Worm (Caenorhabditis elegans): ENCODE results near the gene F59B10.4.

- TF ChIP-seq fkh-10 (GFP tag; optimal IDR thresholded peaks at IDR 0.05) = no peak
- TF ChIP-seq tbx-2 (tag; optimal IDR thresholded peaks at IDR 0.05) = no peak
- TF ChIP-seq ceh-9 (tag; optimal IDR thresholded peaks at IDR 0.05) = no peak
- no peak for TF ChIP-seq snpc-4 (tag; optimal IDR thresholded peaks at IDR 0.05)
- peak; percentile 25 for TF ChIP-seq elt-2 (tag; optimal IDR thresholded peaks at IDR 0.05)
- TF ChIP-seq nhr-23 (tag; optimal IDR thresholded peaks at IDR 0.05) = no peak
- TF ChIP-seq ama-1 (optimal IDR thresholded peaks at IDR 0.05) = peak; percentile 85
- no peak for TF ChIP-seq ceh-82 (tag; optimal IDR thresholded peaks at IDR 0.05)
- no peak for TF ChIP-seq fos-1 (tag; optimal IDR thresholded peaks at IDR 0.05)
- no peak for TF ChIP-seq elt-3 (tag; optimal IDR thresholded peaks at IDR 0.05)
- no peak for TF ChIP-seq ZK546.5 (tag; optimal IDR thresholded peaks at IDR 0.05)
- no peak for TF ChIP-seq skn-1 (tag; optimal IDR thresholded peaks at IDR 0.05)
Measured at ce11 chrII:10547803-10548693, 29.1 kb upstream of the F59B10.4 start.
